Worm (Caenorhabditis elegans): Measurements from ENCODE around the gene gpd-3.

Gene gpd-3

DNA sequence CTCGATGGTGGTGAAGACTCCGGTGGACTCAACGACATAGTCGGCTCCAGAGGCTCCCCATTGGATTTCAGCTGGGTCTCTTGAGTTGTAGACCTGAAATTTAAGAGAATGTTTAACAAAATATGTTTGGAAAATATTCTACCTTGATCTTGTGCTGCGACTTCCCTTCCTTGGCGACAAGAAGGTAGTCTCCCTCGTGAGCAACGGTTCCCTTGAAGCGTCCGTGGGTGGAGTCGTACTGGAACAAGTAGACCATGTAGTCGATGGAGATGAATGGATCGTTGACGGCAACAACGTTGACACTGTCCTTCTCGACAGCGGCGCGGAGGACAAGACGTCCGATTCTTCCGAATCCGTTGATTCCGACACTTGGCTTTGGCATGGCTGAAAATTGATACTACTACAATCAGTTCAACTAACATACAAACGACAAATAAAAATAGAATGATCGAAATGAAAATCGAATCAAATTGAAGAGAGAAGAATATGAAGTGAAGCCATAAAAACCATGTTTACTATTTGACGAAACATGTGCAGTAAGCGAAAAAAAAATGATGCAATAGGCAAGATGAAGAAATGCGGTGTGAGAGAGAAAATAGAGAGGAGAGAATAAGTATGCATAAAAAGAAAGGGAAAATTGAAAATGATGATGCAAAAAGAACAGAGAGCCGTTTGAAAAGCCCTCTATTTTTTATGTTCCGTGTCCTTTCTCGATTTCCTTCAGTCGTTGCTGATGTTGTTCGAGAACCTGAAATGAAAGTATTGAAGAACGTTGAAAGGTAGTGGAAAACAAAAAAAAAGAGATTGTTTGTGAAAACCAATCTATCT lies 1.4 kb upstream of the gpd-3 start, which contains the start of gene gpd-2 (continued):
- TF ChIP-seq fkh-10 (GFP tag; optimal IDR thresholded peaks at IDR 0.05) (no peak), nhr-48 (tag; optimal IDR thresholded peaks at IDR 0.05) (no peak), skn-1 (tag; optimal IDR thresholded peaks at IDR 0.05) (no peak), lim-7 (GFP tag; IDR thresholded peaks at IDR 0.05) (peak; percentile 49; the same call in 1 of the 2 replicates), tag-97 (GFP tag; IDR thresholded peaks at IDR 0.05) (no peak), hif-1 (tag; optimal IDR thresholded peaks at IDR 0.05) (no peak), lin-29 (GFP tag; IDR thresholded peaks at IDR 0.05) (no peak), R02D3.7 (tag; optimal IDR thresholded peaks at IDR 0.05) (no peak), F26F4.8 (GFP tag; conservative IDR thresholded peaks at IDR 0.05) (no peak), attf-4 (tag; optimal IDR thresholded peaks at IDR 0.05) (no peak), mes-2 (tag; optimal IDR thresholded peaks at IDR 0.05; ENCODE audit: poor library complexity, severe bottlenecking) (peak; percentile 46), ceh-28 (tag; optimal IDR thresholded peaks at IDR 0.05) (no peak), nhr-77 (tag; optimal IDR thresholded peaks at IDR 0.05) (no peak), daf-19 (GFP tag; conservative IDR thresholded peaks at IDR 0.05) (no peak), T26A8.4 (GFP tag; IDR thresholded peaks at IDR 0.05) (peak; percentile 73; the same call in 1 of the 2 replicates), lin-15B (tag; optimal IDR thresholded peaks at IDR 0.05) (no peak), mxl-2 (GFP tag; conservative IDR thresholded peaks at IDR 0.05) (no peak), arid-1 (GFP tag; conservative IDR thresholded peaks at IDR 0.05) (no peak), ceh-62 (tag; optimal IDR thresholded peaks at IDR 0.05) (no peak), lin-38 (GFP tag; IDR thresholded peaks at IDR 0.05) (no peak), zfp-2 (tag; optimal IDR thresholded peaks at IDR 0.05) (no peak), daf-16 (GFP tag; optimal IDR thresholded peaks at IDR 0.05) (no peak), daf-16 (tag; optimal IDR thresholded peaks at IDR 0.05) (peak; percentile 26), egl-27 (tag; optimal IDR thresholded peaks at IDR 0.05) (no peak), ces-1 (GFP tag; optimal IDR thresholded peaks at IDR 0.05) (no peak), sdz-12 (GFP tag; optimal IDR thresholded peaks at IDR 0.05) (no peak), hlh-30 (tag; optimal IDR thresholded peaks at IDR 0.05; ENCODE audit: insufficient read depth) (no peak), dmd-6 (GFP tag; IDR thresholded peaks at IDR 0.05) (0 out of 2 replicates have a peak, but pooled peaks have one; percentile 6), ztf-7 (tag; optimal IDR thresholded peaks at IDR 0.05) (peak; percentile 52), snpc-4 (tag; optimal IDR thresholded peaks at IDR 0.05) (no peak), lsy-2 (tag; optimal IDR thresholded peaks at IDR 0.05) (peak in 1 of 2 experiments; percentile 29), spr-3 (GFP tag; optimal IDR thresholded peaks at IDR 0.05) (no peak), ZK337.2 (GFP tag; IDR thresholded peaks at IDR 0.05) (no peak), F44E2.7 (GFP tag; IDR thresholded peaks at IDR 0.05) (no peak), ceh-82 (tag; optimal IDR thresholded peaks at IDR 0.05) (no peak), daf-8 (GFP tag; IDR thresholded peaks at IDR 0.05) (no peak), madf-5 (GFP tag; IDR thresholded peaks at IDR 0.05) (no peak), Y75B8A.6 (GFP tag; IDR thresholded peaks at IDR 0.05) (no peak), jun-1 (tag; optimal IDR thresholded peaks at IDR 0.05) (no peak), saeg-2 (GFP tag; IDR thresholded peaks at IDR 0.05) (0 out of 2 replicates have a peak, but pooled peaks have one; percentile 24), rbr-2 (tag; optimal IDR thresholded peaks at IDR 0.05) (no peak), ZK546.5 (tag; optimal IDR thresholded peaks at IDR 0.05) (no peak), T20F7.1 (GFP tag; optimal IDR thresholded peaks at IDR 0.05) (no peak), unc-39 (tag; optimal IDR thresholded peaks at IDR 0.05) (no peak), aly-2 (tag; optimal IDR thresholded peaks at IDR 0.05) (no peak), mep-1 (tag; optimal IDR thresholded peaks at IDR 0.05) (peak; percentile 43), set-16 (GFP tag; IDR thresholded peaks at IDR 0.05) (no peak; the same call in 1 of the 2 replicates), pha-4 (GFP tag; IDR thresholded peaks at IDR 0.05) (0 out of 2 replicates have a peak, but pooled peaks have one; percentile 15), pha-4 (tag; optimal IDR thresholded peaks at IDR 0.05) (no peak), nhr-28 (tag; optimal IDR thresholded peaks at IDR 0.05) (no peak), hlh-11 (tag; optimal IDR thresholded peaks at IDR 0.05) (no peak)
